Fruit fly (Drosophila melanogaster): Measurements from ENCODE around the gene Top2.
A peak's percentile ranks its signal among the peaks of the same experiment; 100 is the strongest.

Top2 gene

dm6 chr2L:19463824-19464317 lies 10.6 kb upstream of the Top2 start, which contains the start of gene tj:
Gene tj (plus strand): TSS chr2L:19464267.
- TF ChIP-seq svp (GFP tag) (peak; percentile 60), Eip78C (GFP tag) (peak; percentile 12), Gug (GFP tag; IDR thresholded peaks at IDR 0.05) (no peak), CG31627 (GFP tag; optimal IDR thresholded peaks at IDR 0.05) (no peak), CG3032 (tag; optimal IDR thresholded peaks at IDR 0.05) (no peak), CG11294 (GFP tag; IDR thresholded peaks at IDR 0.05) (no peak), CG10631 (GFP tag; optimal IDR thresholded peaks at IDR 0.05) (no peak), Eip75B (GFP tag; optimal IDR thresholded peaks at IDR 0.05) (no peak), fd85E (GFP tag; optimal IDR thresholded peaks at IDR 0.05) (no peak), Hr4 (GFP tag; optimal IDR thresholded peaks at IDR 0.05) (no peak), CG6163 (GFP tag; IDR thresholded peaks at IDR 0.05) (0 out of 3 replicates have a peak, but pooled peaks have one; percentile 22), spab (GFP tag; optimal IDR thresholded peaks at IDR 0.05) (no peak), salr (GFP tag; optimal IDR thresholded peaks at IDR 0.05) (no peak), net (GFP tag; optimal IDR thresholded peaks at IDR 0.05) (no peak), vri (GFP tag; optimal IDR thresholded peaks at IDR 0.05) (no peak), CG15336 (GFP tag; IDR thresholded peaks at IDR 0.05) (no peak), CG1621 (tag; optimal IDR thresholded peaks at IDR 0.05) (no peak), CG11762 (GFP tag; optimal IDR thresholded peaks at IDR 0.05; ENCODE audit: insufficient read depth) (no peak), acj6 (GFP tag; optimal IDR thresholded peaks at IDR 0.05) (no peak), CG8319 (GFP tag; optimal IDR thresholded peaks at IDR 0.05) (no peak), Hr39 (GFP tag; optimal IDR thresholded peaks at IDR 0.05) (no peak), CG9139 (GFP tag; optimal IDR thresholded peaks at IDR 0.05) (no peak), dac (GFP tag; optimal IDR thresholded peaks at IDR 0.05) (no peak), CG4318 (GFP tag; optimal IDR thresholded peaks at IDR 0.05) (no peak), pdm3 (GFP tag; optimal IDR thresholded peaks at IDR 0.05) (no peak)

- TF ChIP-seq CG11902 (GFP tag; optimal IDR thresholded peaks at IDR 0.05) (no peak), pdm3 (GFP tag; optimal IDR thresholded peaks at IDR 0.05) (peak; percentile 1), lz (GFP tag; optimal IDR thresholded peaks at IDR 0.05) (no peak), CG6808 (GFP tag; optimal IDR thresholded peaks at IDR 0.05) (no peak), Hr39 (GFP tag; optimal IDR thresholded peaks at IDR 0.05) (no peak), CG8119 (GFP tag; IDR thresholded peaks at IDR 0.05) (no peak), CG31627 (GFP tag; optimal IDR thresholded peaks at IDR 0.05) (no peak), Gug (GFP tag; IDR thresholded peaks at IDR 0.05) (no peak), Sox15 (GFP tag; optimal IDR thresholded peaks at IDR 0.05) (no peak), CG3919 (GFP tag; optimal IDR thresholded peaks at IDR 0.05) (peak; percentile 9), CG15336 (GFP tag; IDR thresholded peaks at IDR 0.05) (no peak), CG1621 (tag; optimal IDR thresholded peaks at IDR 0.05) (no peak), CG34406 (GFP tag; optimal IDR thresholded peaks at IDR 0.05) (no peak), Smox (GFP tag; optimal IDR thresholded peaks at IDR 0.05) (no peak), ss (GFP tag; optimal IDR thresholded peaks at IDR 0.05) (no peak), CG6854 (GFP tag; optimal IDR thresholded peaks at IDR 0.05) (no peak), esn (GFP tag; optimal IDR thresholded peaks at IDR 0.05) (no peak), spab (GFP tag; optimal IDR thresholded peaks at IDR 0.05) (peak; percentile 0), Sox102F (GFP tag; optimal IDR thresholded peaks at IDR 0.05) (no peak), OdsH (GFP tag; optimal IDR thresholded peaks at IDR 0.05) (peak; percentile 17), Hr4 (GFP tag; optimal IDR thresholded peaks at IDR 0.05) (peak; percentile 9), fd59A (GFP tag; optimal IDR thresholded peaks at IDR 0.05) (no peak), Eip78C (GFP tag) (peak; percentile 84), CG10669 (GFP tag; optimal IDR thresholded peaks at IDR 0.05) (no peak), Met (GFP tag; optimal IDR thresholded peaks at IDR 0.05) (no peak), Blimp-1 (GFP tag; optimal IDR thresholded peaks at IDR 0.05) (no peak), fkh (GFP tag; optimal IDR thresholded peaks at IDR 0.05) (no peak), CG11294 (GFP tag; IDR thresholded peaks at IDR 0.05) (no peak), net (GFP tag; optimal IDR thresholded peaks at IDR 0.05) (no peak), CG6792 (GFP tag; optimal IDR thresholded peaks at IDR 0.05) (no peak), Ets96B (tag; optimal IDR thresholded peaks at IDR 0.05) (no peak), CG9139 (GFP tag; optimal IDR thresholded peaks at IDR 0.05) (no peak), CG10631 (GFP tag; optimal IDR thresholded peaks at IDR 0.05) (peak; percentile 24), eg (GFP tag; IDR thresholded peaks at IDR 0.05) (no peak), CG11762 (GFP tag; optimal IDR thresholded peaks at IDR 0.05; ENCODE audit: insufficient read depth) (no peak), acj6 (GFP tag; optimal IDR thresholded peaks at IDR 0.05) (no peak), topi (GFP tag; optimal IDR thresholded peaks at IDR 0.05) (no peak), fd85E (GFP tag; optimal IDR thresholded peaks at IDR 0.05) (no peak), Eip93F (GFP tag; optimal IDR thresholded peaks at IDR 0.05) (no peak), vri (GFP tag; optimal IDR thresholded peaks at IDR 0.05) (no peak)
Observed at dm6 chr2L:19463405-19463804, 10.1 kb upstream of the Top2 start.

Measured in whole organism, prepupa.